Fruit fly (Drosophila melanogaster) whole organism, wandering third instar larva: ENCODE measurements around the gene Lsp1gamma.

Experiments used
- Dfd ChIP-seq: fragments of >200 bp; optimal IDR thresholded peaks from 2 replicates; lab custom pipeline; 2017; ENCODE audit warnings: missing biosample characterization, missing genetic modification characterization
- Hr78 ChIP-seq: fragments of >200 bp; optimal IDR thresholded peaks from 2 replicates; lab custom pipeline; 2017; ENCODE audit warnings: missing biosample characterization, missing genetic modification characterization
- Mio ChIP-seq: sonication (Bioruptor generic); optimal IDR thresholded peaks from 2 replicates; lab custom pipeline; 2016; ENCODE audit warnings: missing biosample characterization, missing genetic modification characterization
- Sp1 ChIP-seq: fragments of 200-800 bp; sonication (Bioruptor generic); optimal IDR thresholded peaks from 3 replicates; lab custom pipeline; 2019; ENCODE audit warnings: missing biosample characterization, mild to moderate bottlenecking, missing genetic modification characterization, moderate library complexity
- dl ChIP-seq, 2 experiments: fragments of 175-275, 200-275 bp in 1 of 2; fragments of 200-275 bp in 1 of 2; sonication (Bioruptor generic); optimal IDR thresholded peaks; lab custom pipeline; 2018; ENCODE audit warnings: mild to moderate bottlenecking in 2 of 2, missing biosample characterization in 2 of 2, missing genetic modification characterization in 2 of 2, moderate library complexity in 2 of 2; ENCODE audit not compliant: partially characterized antibody in 2 of 2, insufficient read depth in 1 of 2
- dsf ChIP-seq: sonication (Bioruptor generic); optimal IDR thresholded peaks from 2 replicates; lab custom pipeline; 2016; ENCODE audit warnings: missing biosample characterization, missing genetic modification characterization, borderline replicate concordance
- lola ChIP-seq: fragments of >200 bp; optimal IDR thresholded peaks from 2 replicates; lab custom pipeline; 2017; ENCODE audit warnings: missing biosample characterization, missing genetic modification characterization
- tai ChIP-seq: sonication (Bioruptor generic); optimal IDR thresholded peaks from 2 replicates; lab custom pipeline; 2016; ENCODE audit warnings: missing biosample characterization, missing genetic modification characterization

DNA sequence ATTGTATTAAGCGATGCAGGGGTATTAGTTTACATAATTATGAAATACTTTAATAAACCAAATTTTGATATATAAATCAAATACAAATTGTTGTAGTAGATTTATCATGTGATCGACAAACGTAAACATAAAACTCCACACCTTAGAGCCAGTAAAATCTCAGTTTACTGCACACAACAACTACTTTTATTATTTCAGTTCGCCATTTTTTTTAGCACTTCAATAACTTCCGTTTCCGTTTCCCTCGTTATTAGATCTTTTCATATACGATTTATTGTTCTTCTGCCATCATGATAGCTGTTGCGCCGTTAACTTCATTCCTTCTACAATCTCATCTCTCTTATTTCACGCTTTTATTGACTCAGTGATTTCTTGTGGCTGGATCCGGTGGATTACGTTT lies 9.0 kb downstream of the Lsp1gamma start, which contains the start of gene CG13405:
- TF ChIP-seq Mio (GFP tag; lab: Kevin White, UChicago) (no peak), Sp1 (GFP tag; lab: Kevin White, UChicago) (no peak), dsf (GFP tag; lab: Kevin White, UChicago) (no peak), lola (no peak), Dfd (GFP tag; lab: Kevin White, UChicago) (no peak), dl (GFP tag; optimal IDR thresholded peaks at IDR 0.05; lab: Kevin White, UChicago; ENCODE audit: insufficient read depth in 1 of 2, partially characterized antibody in 2 of 2) (no peak), tai (GFP tag; lab: Kevin White, UChicago) (no peak), Hr78 (no peak)
